Fruit fly (Drosophila melanogaster): ENCODE measurements around the gene Trp1.

Trp1 gene

DNA sequence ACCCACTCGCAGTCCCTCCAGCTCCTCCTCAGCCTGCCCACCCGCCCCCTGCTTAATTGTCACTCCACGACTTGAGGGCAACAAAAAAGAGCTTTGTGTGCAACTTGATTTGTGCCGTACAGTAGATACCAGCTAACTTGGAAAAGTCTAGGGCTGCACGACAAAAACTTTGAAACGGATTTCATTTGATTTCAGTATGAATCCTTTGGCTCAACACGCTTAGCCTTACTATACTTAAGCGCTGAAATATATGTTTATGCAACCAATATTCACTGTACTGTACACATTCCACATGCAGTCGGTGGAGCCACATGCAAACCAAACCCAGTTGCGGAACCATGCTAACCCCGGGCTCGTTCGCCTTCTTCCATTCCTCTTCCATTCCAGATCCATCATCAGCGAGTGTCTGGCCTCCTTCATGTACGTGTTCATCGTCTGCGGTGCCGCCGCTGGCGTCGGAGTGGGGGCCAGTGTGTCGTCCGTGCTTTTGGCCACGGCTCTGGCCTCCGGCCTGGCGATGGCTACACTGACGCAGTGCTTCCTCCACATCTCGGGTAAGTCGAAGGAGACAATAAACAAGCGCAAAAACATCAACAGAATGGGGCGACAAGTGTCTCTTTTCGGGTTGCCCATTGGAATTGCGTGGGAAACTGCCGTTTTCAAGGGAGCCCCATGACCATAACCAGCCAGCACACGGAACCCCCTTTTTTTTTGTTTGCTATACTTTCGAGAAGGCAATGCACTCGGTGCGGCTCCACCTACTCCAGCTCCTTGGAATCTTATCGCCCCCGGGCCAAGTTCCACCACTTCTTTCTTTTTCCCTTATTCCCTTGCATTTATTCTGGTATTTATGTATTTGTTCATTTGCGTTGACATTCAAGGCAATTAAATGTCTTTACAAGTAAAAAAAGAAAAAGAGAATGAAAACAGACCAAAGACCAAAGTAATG is 22.5 kb upstream of the Trp1 start (continued):
- TF ChIP-seq CG9797 (GFP tag; optimal IDR thresholded peaks at IDR 0.05) (no peak), CG31388 (GFP tag; optimal IDR thresholded peaks at IDR 0.05) (no peak), CG5245 (GFP tag; optimal IDR thresholded peaks at IDR 0.05) (peak; percentile 49), CG18011 (GFP tag; optimal IDR thresholded peaks at IDR 0.05) (no peak), gsb-n (tag; optimal IDR thresholded peaks at IDR 0.05) (peak; percentile 16), Atf6 (GFP tag; IDR thresholded peaks at IDR 0.05) (no peak), aop (GFP tag; IDR thresholded peaks at IDR 0.05) (no peak), CG12071 (GFP tag; optimal IDR thresholded peaks at IDR 0.05) (peak; percentile 41), shn (GFP tag; optimal IDR thresholded peaks at IDR 0.05) (peak; percentile 6), Ptx1 (GFP tag; IDR thresholded peaks at IDR 0.05) (peak; percentile 78), Oli (tag; optimal IDR thresholded peaks at IDR 0.05) (peak; percentile 63), Atf-2 (GFP tag; optimal IDR thresholded peaks at IDR 0.05) (no peak), Chrac-16 (GFP tag; optimal IDR thresholded peaks at IDR 0.05) (peak; percentile 41), CG3281 (GFP tag; optimal IDR thresholded peaks at IDR 0.05) (no peak), cad (GFP tag; optimal IDR thresholded peaks at IDR 0.05) (no peak), exex (tag; optimal IDR thresholded peaks at IDR 0.05) (no peak), CG11093 (GFP tag; IDR thresholded peaks at IDR 0.05) (peak; percentile 70), caup (GFP tag; optimal IDR thresholded peaks at IDR 0.05; ENCODE audit: severe bottlenecking) (no peak), stwl (tag; optimal IDR thresholded peaks at IDR 0.05) (no peak), CG9727 (GFP tag; optimal IDR thresholded peaks at IDR 0.05) (peak; percentile 29), CG17802 (tag; optimal IDR thresholded peaks at IDR 0.05) (peak; percentile 55), CG4617 (GFP tag; optimal IDR thresholded peaks at IDR 0.05; ENCODE audit: borderline replicate concordance) (no peak), CG10959 (GFP tag; IDR thresholded peaks at IDR 0.05) (no peak), CG13296 (GFP tag; optimal IDR thresholded peaks at IDR 0.05) (no peak), ara (GFP tag; IDR thresholded peaks at IDR 0.05) (peak; percentile 74), Hey (tag; optimal IDR thresholded peaks at IDR 0.05) (no peak), sob (GFP tag; IDR thresholded peaks at IDR 0.05) (peak; percentile 17; the same call in 1 of the 2 replicates), Hmr (GFP tag; optimal IDR thresholded peaks at IDR 0.05) (no peak), CG2889 (GFP tag; IDR thresholded peaks at IDR 0.05) (no peak), ac (GFP tag; optimal IDR thresholded peaks at IDR 0.05) (no peak), CG11085 (GFP tag; IDR thresholded peaks at IDR 0.05) (peak; percentile 24; the same call in 1 of the 2 replicates), Fer2 (tag; optimal IDR thresholded peaks at IDR 0.05) (no peak), MTF-1 (GFP tag; optimal IDR thresholded peaks at IDR 0.05; ENCODE audit: borderline replicate concordance) (no peak), Dfd (GFP tag; optimal IDR thresholded peaks at IDR 0.05) (no peak), Fer1 (GFP tag; optimal IDR thresholded peaks at IDR 0.05) (no peak), PHDP (tag; optimal IDR thresholded peaks at IDR 0.05) (no peak), pan (optimal IDR thresholded peaks at IDR 0.05) (no peak), pan (GFP tag; optimal IDR thresholded peaks at IDR 0.05 in 1 of 2, IDR thresholded peaks at IDR 0.05 in 1 of 2) (peak in 1 of 2 experiments; percentile 69), Doc3 (GFP tag; IDR thresholded peaks at IDR 0.05; ENCODE audit: partially characterized antibody) (no peak), Deaf1 (tag; optimal IDR thresholded peaks at IDR 0.05) (no peak), HLHmδ (GFP tag; optimal IDR thresholded peaks at IDR 0.05) (no peak), CG11696 (GFP tag; IDR thresholded peaks at IDR 0.05) (no peak), Ada2b (GFP tag; IDR thresholded peaks at IDR 0.05) (peak; percentile 71), CG17359 (tag; optimal IDR thresholded peaks at IDR 0.05) (peak; percentile 72), sna (GFP tag; IDR thresholded peaks at IDR 0.05; ENCODE audit: partially characterized antibody) (no peak), cg (GFP tag; optimal IDR thresholded peaks at IDR 0.05) (no peak), Hand (GFP tag; optimal IDR thresholded peaks at IDR 0.05) (no peak), fru (optimal IDR thresholded peaks at IDR 0.05) (no peak), sens (GFP tag) (peak; percentile 94)
